Worm (Caenorhabditis elegans) whole organism, L4/young adult: ENCODE data around the gene znf-782.

Source experiments
- W03F9.2 ChIP-seq: fragments of 150-350 bp; optimal IDR thresholded peaks from 2 replicates; lab custom pipeline; 2014; ENCODE audit warnings: missing biosample characterization, missing genetic modification characterization
- dao-5 ChIP-seq: sonication (generic microtip); optimal IDR thresholded peaks from 2 replicates; lab custom pipeline; 2016; ENCODE audit warnings: missing genotype, missing genetic modification characterization, moderate library complexity, missing compliant biosample characterization
- him-1 ChIP-seq: sonication (generic microtip); optimal IDR thresholded peaks from 2 replicates; lab custom pipeline; 2016; ENCODE audit warnings: missing genotype, missing genetic modification reagents, missing genetic modification characterization, missing compliant biosample characterization

DNA sequence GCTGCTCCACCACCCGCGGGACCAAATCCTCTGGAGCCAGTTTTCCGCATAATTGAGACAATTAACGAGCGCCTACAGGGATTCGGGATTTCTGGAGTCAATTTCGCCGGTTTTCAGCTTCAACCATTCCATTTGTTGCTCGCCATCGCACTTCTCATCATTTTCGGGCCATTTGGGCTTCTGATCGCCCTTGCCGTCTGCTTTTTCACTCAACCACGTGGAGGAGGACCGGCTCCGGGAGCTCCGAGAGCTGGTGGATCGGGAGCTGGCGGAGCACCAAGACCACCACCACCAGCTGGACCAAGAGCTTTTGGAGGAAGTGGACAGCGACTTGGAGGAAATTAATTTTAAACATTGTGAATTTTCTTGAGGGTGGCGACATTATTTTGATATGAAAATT lies 28.8 kb upstream of the znf-782 start:
- TF ChIP-seq him-1 (tag; lab: Kevin White, UChicago) = no peak
- no peak for TF ChIP-seq W03F9.2
- no peak for TF ChIP-seq dao-5 (tag; lab: Kevin White, UChicago)
